Worm (Caenorhabditis elegans): Measurements from ENCODE around the gene F02D8.4.

DNA sequence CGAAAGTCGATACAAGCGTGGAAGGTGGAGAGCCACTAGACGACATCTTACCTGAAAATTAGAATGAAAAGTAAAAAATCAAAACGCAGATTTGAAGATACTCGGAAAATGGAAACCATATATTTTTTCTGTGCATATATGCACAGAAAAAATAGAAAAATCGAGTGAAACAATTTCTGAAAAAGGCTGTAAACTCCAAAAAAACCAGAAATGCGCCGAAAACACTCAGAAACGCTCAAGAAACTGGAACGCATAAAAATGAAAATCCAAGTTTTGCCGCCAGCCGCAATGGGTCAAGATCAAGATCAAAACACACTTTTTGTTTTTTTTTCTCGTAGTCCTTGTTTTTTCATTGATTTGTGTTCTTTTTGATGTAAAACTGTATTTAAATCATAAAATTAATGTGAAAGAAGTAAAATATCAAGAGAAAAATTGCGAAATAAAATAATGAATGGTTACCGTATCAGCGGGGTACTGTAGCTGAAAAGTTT, 8.0 kb downstream of the F02D8.4 start, which contains the start of gene T01C3.3:
- TF ChIP-seq lsy-2 (tag; optimal IDR thresholded peaks at IDR 0.05) (no peak), nhr-21 (tag; optimal IDR thresholded peaks at IDR 0.05) (no peak), elt-3 (tag; optimal IDR thresholded peaks at IDR 0.05) (no peak), ama-1 (optimal IDR thresholded peaks at IDR 0.05) (no peak), mdl-1 (tag; optimal IDR thresholded peaks at IDR 0.05) (no peak), nhr-23 (tag; optimal IDR thresholded peaks at IDR 0.05) (no peak), ztf-1 (GFP tag; conservative IDR thresholded peaks at IDR 0.05) (no peak)

Measured in whole organism, L2 larva.